Fruit fly (Drosophila melanogaster): Measurements from ENCODE around the gene Cyt-c-d.

Cyt-c-d gene

dm6 chr2L:16686412-16687043 lies 29.2 kb upstream of the Cyt-c-d start (continued):
- TF ChIP-seq CG6276 (GFP tag; optimal IDR thresholded peaks at IDR 0.05), result peak; percentile 78
- peak; percentile 79 for TF ChIP-seq Lpt (GFP tag; optimal IDR thresholded peaks at IDR 0.05)
- TF ChIP-seq salr (GFP tag; optimal IDR thresholded peaks at IDR 0.05), result peak; percentile 29 to 44
- peak; percentile 41; the same call in 1 of the 2 replicates for TF ChIP-seq Gug (GFP tag; IDR thresholded peaks at IDR 0.05)
- TF ChIP-seq CG10669 (GFP tag; optimal IDR thresholded peaks at IDR 0.05), result peak; percentile 57
- TF ChIP-seq Eip78C (GFP tag), result peak; percentile 91
- TF ChIP-seq Eip93F (GFP tag; optimal IDR thresholded peaks at IDR 0.05), result no peak
- peak; percentile 82 for TF ChIP-seq CG8119 (GFP tag; IDR thresholded peaks at IDR 0.05)
- TF ChIP-seq fd59A (GFP tag; optimal IDR thresholded peaks at IDR 0.05), result peak; percentile 37

dm6 chr2L:16687863-16688262 lies 27.8 kb upstream of the Cyt-c-d start:
- no peak for TF ChIP-seq CG8319 (GFP tag; optimal IDR thresholded peaks at IDR 0.05)
- no peak for TF ChIP-seq Smox (GFP tag; optimal IDR thresholded peaks at IDR 0.05)
- TF ChIP-seq pdm3 (GFP tag; optimal IDR thresholded peaks at IDR 0.05), result peak; percentile 72
- TF ChIP-seq CG9139 (GFP tag; optimal IDR thresholded peaks at IDR 0.05), result peak; percentile 57
- no peak for TF ChIP-seq fd85E (GFP tag; optimal IDR thresholded peaks at IDR 0.05)
- peak; percentile 24 for TF ChIP-seq CG11762 (GFP tag; optimal IDR thresholded peaks at IDR 0.05; ENCODE audit: insufficient read depth)
- TF ChIP-seq CG11294 (GFP tag; IDR thresholded peaks at IDR 0.05), result 0 out of 2 replicates have a peak, but pooled peaks have one; percentile 14
- no peak for TF ChIP-seq Blimp-1 (GFP tag; optimal IDR thresholded peaks at IDR 0.05)
- peak; percentile 81 for TF ChIP-seq Lpt (GFP tag; optimal IDR thresholded peaks at IDR 0.05)
- TF ChIP-seq spab (GFP tag; optimal IDR thresholded peaks at IDR 0.05), result peak; percentile 62
- TF ChIP-seq CG6276 (GFP tag; optimal IDR thresholded peaks at IDR 0.05), result peak; percentile 41
- TF ChIP-seq lz (GFP tag; optimal IDR thresholded peaks at IDR 0.05), result no peak
- TF ChIP-seq topi (GFP tag; optimal IDR thresholded peaks at IDR 0.05), result peak; percentile 25
- TF ChIP-seq CG16779 (tag; optimal IDR thresholded peaks at IDR 0.05), result peak; percentile 60
- TF ChIP-seq Hr4 (GFP tag; optimal IDR thresholded peaks at IDR 0.05), result peak; percentile 77
- TF ChIP-seq CG1621 (tag; optimal IDR thresholded peaks at IDR 0.05), result peak; percentile 47
- peak; percentile 94 for TF ChIP-seq Eip78C (GFP tag)
- peak; percentile 65 for TF ChIP-seq CG4318 (GFP tag; optimal IDR thresholded peaks at IDR 0.05)
- peak; percentile 30 for TF ChIP-seq CG7368 (GFP tag; optimal IDR thresholded peaks at IDR 0.05)
- no peak for TF ChIP-seq CG11902 (GFP tag; optimal IDR thresholded peaks at IDR 0.05)
- peak; percentile 50 for TF ChIP-seq CG8632 (GFP tag; optimal IDR thresholded peaks at IDR 0.05)
- TF ChIP-seq salr (GFP tag; optimal IDR thresholded peaks at IDR 0.05), result peak; percentile 27 to 67
- TF ChIP-seq Sox15 (GFP tag; optimal IDR thresholded peaks at IDR 0.05), result no peak
- peak; percentile 87 for TF ChIP-seq CG32006 (GFP tag; optimal IDR thresholded peaks at IDR 0.05)
- no peak for TF ChIP-seq cyc (GFP tag; optimal IDR thresholded peaks at IDR 0.05)
- peak; percentile 87 for TF ChIP-seq CG8119 (GFP tag; IDR thresholded peaks at IDR 0.05)
- TF ChIP-seq OdsH (GFP tag; optimal IDR thresholded peaks at IDR 0.05), result peak; percentile 63
- peak; percentile 79 to 81 for TF ChIP-seq ss (GFP tag; optimal IDR thresholded peaks at IDR 0.05)
- TF ChIP-seq acj6 (GFP tag; optimal IDR thresholded peaks at IDR 0.05), result peak; percentile 71
- peak; percentile 83 for TF ChIP-seq CG10631 (GFP tag; optimal IDR thresholded peaks at IDR 0.05)
- TF ChIP-seq CG6808 (GFP tag; optimal IDR thresholded peaks at IDR 0.05), result peak; percentile 76
- TF ChIP-seq dac (GFP tag; optimal IDR thresholded peaks at IDR 0.05), result no peak
- TF ChIP-seq Hr39 (GFP tag; optimal IDR thresholded peaks at IDR 0.05), result no peak
- peak; percentile 25; the same call in 1 of the 2 replicates for TF ChIP-seq Gug (GFP tag; IDR thresholded peaks at IDR 0.05)
- no peak for TF ChIP-seq Eip93F (GFP tag; optimal IDR thresholded peaks at IDR 0.05)
- peak; percentile 64 for TF ChIP-seq Sox14 (GFP tag; optimal IDR thresholded peaks at IDR 0.05)
- TF ChIP-seq Ets96B (tag; optimal IDR thresholded peaks at IDR 0.05), result peak; percentile 68
- TF ChIP-seq svp (GFP tag), result no peak
- TF ChIP-seq Met (GFP tag; optimal IDR thresholded peaks at IDR 0.05), result no peak
- TF ChIP-seq vri (GFP tag; optimal IDR thresholded peaks at IDR 0.05), result no peak
- no peak for TF ChIP-seq CG6854 (GFP tag; optimal IDR thresholded peaks at IDR 0.05)
- TF ChIP-seq CG3919 (GFP tag; optimal IDR thresholded peaks at IDR 0.05), result peak; percentile 77
- peak; percentile 52 for TF ChIP-seq CG34406 (GFP tag; optimal IDR thresholded peaks at IDR 0.05)
- TF ChIP-seq Ets21C (GFP tag; optimal IDR thresholded peaks at IDR 0.05), result no peak
- TF ChIP-seq eg (GFP tag; IDR thresholded peaks at IDR 0.05), result 0 out of 3 replicates have a peak, but pooled peaks have one; percentile 13
- TF ChIP-seq Hr38 (GFP tag; optimal IDR thresholded peaks at IDR 0.05), result no peak
